Fruit fly (Drosophila melanogaster) whole organism, prepupa: ENCODE results near the gene CG12728.

Experiments
- Blimp-1 ChIP-seq: fragments of 200-800 bp; sonication (Bioruptor generic); optimal IDR thresholded peaks from 3 replicates; lab custom pipeline; 2017; ENCODE audit warnings: missing biosample characterization, missing genetic modification characterization, mild to moderate bottlenecking, moderate library complexity, missing genetic modification reagents
- CG11294 ChIP-seq: fragments of 200-800 bp; sonication (Bioruptor generic); IDR thresholded peaks from 2 replicates; pipeline ENCODE4 v1.3.6; 2022; ENCODE audit warnings: missing biosample characterization, missing genetic modification characterization
- CG11902 ChIP-seq: fragments of 200-800 bp; sonication (Bioruptor generic); optimal IDR thresholded peaks from 3 replicates; lab custom pipeline; 2016; ENCODE audit warnings: missing biosample characterization, missing genetic modification characterization
- CG31627 ChIP-seq: fragments of 200-800 bp; sonication (Bioruptor generic); optimal IDR thresholded peaks from 3 replicates; lab custom pipeline; 2016; ENCODE audit warnings: missing biosample characterization, missing genetic modification characterization
- CG3919 ChIP-seq: fragments of 200-800 bp; sonication (Bioruptor generic); optimal IDR thresholded peaks from 3 replicates; lab custom pipeline; 2016; ENCODE audit warnings: missing biosample characterization, missing genetic modification characterization
- CG4318 ChIP-seq: fragments of 200-800 bp; sonication (Bioruptor generic); optimal IDR thresholded peaks from 3 replicates; lab custom pipeline; 2017; ENCODE audit warnings: missing biosample characterization, mild to moderate bottlenecking, missing genetic modification characterization
- CG6808 ChIP-seq: fragments of 200-800 bp; sonication (Bioruptor generic); optimal IDR thresholded peaks from 3 replicates; lab custom pipeline; 2017; ENCODE audit warnings: missing biosample characterization, missing genetic modification characterization, mild to moderate bottlenecking, moderate library complexity, missing genetic modification reagents
- CG6854 ChIP-seq: fragments of 200-800 bp; sonication (Bioruptor generic); optimal IDR thresholded peaks from 2 replicates; lab custom pipeline; 2017; ENCODE audit warnings: missing biosample characterization, mild to moderate bottlenecking, missing genetic modification characterization
- CG8119 ChIP-seq: fragments of 200-800 bp; sonication (Bioruptor generic); IDR thresholded peaks from 3 replicates; pipeline ENCODE4 v1.3.6; 2022; ENCODE audit warnings: missing biosample characterization, missing genetic modification characterization
- CG9139 ChIP-seq: fragments of 200-800 bp; sonication (Bioruptor generic); optimal IDR thresholded peaks from 3 replicates; lab custom pipeline; 2017; ENCODE audit warnings: missing biosample characterization, mild to moderate bottlenecking, missing genetic modification characterization
- Eip75B ChIP-seq: fragments of 200-800 bp; sonication (Bioruptor generic); optimal IDR thresholded peaks from 3 replicates; lab custom pipeline; 2016; ENCODE audit warnings: missing biosample characterization, missing genetic modification characterization
- Eip78C ChIP-seq: fragments of 200-800 bp; sonication (Bioruptor generic); peaks from one replicate; lab custom pipeline; 2016; ENCODE audit warnings: missing biosample characterization, missing genetic modification characterization
- Ets21C ChIP-seq: fragments of 200-800 bp; sonication (Bioruptor generic); optimal IDR thresholded peaks from 3 replicates; lab custom pipeline; 2016; ENCODE audit warnings: missing biosample characterization, missing genetic modification characterization
- Gug ChIP-seq: fragments of 200-800 bp; sonication (Bioruptor generic); IDR thresholded peaks from 2 replicates; pipeline ENCODE4 v1.3.6; 2022; ENCODE audit warnings: missing biosample characterization, missing genetic modification characterization
- Hr39 ChIP-seq: fragments of 200-800 bp; sonication (Bioruptor generic); optimal IDR thresholded peaks from 2 replicates; lab custom pipeline; 2016; ENCODE audit warnings: missing biosample characterization, missing genetic modification characterization
- OdsH ChIP-seq: fragments of 200-800 bp; sonication (Bioruptor generic); optimal IDR thresholded peaks from 3 replicates; lab custom pipeline; 2016; ENCODE audit warnings: missing biosample characterization, missing genetic modification characterization
- Smox ChIP-seq: fragments of 200-800 bp; sonication (Bioruptor generic); optimal IDR thresholded peaks from 3 replicates; lab custom pipeline; 2016; ENCODE audit warnings: missing biosample characterization, missing genetic modification characterization
- Sox14 ChIP-seq: fragments of 200-800 bp; sonication (Bioruptor generic); optimal IDR thresholded peaks from 3 replicates; lab custom pipeline; 2016; ENCODE audit warnings: missing biosample characterization, missing genetic modification characterization
- Sox15 ChIP-seq: fragments of 200-800 bp; sonication (Bioruptor generic); optimal IDR thresholded peaks from 3 replicates; lab custom pipeline; 2016; ENCODE audit warnings: missing biosample characterization, missing genetic modification characterization
- acj6 ChIP-seq: fragments of 200-800 bp; sonication (Bioruptor generic); optimal IDR thresholded peaks from 3 replicates; lab custom pipeline; 2016; ENCODE audit warnings: missing biosample characterization, missing genetic modification characterization
- dac ChIP-seq: fragments of 200-800 bp; sonication (Bioruptor generic); optimal IDR thresholded peaks from 2 replicates; lab custom pipeline; 2017; ENCODE audit warnings: missing biosample characterization, mild to moderate bottlenecking, missing genetic modification characterization
- esn ChIP-seq: fragments of 200-800 bp; sonication (Bioruptor generic); optimal IDR thresholded peaks from 2 replicates; lab custom pipeline; 2016; ENCODE audit warnings: missing biosample characterization, mild to moderate bottlenecking, missing genetic modification characterization, moderate library complexity
- fd59A ChIP-seq: fragments of 200-800 bp; sonication (Bioruptor generic); optimal IDR thresholded peaks from 2 replicates; lab custom pipeline; 2017; ENCODE audit warnings: missing biosample characterization, mild to moderate bottlenecking, missing genetic modification characterization, missing genetic modification reagents
- net ChIP-seq: fragments of 200-800 bp; sonication (Bioruptor generic); optimal IDR thresholded peaks from 3 replicates; lab custom pipeline; 2016; ENCODE audit warnings: missing biosample characterization, missing genetic modification characterization
- pdm3 ChIP-seq: fragments of 200-800 bp; sonication (Bioruptor generic); optimal IDR thresholded peaks from 3 replicates; lab custom pipeline; 2016; ENCODE audit warnings: missing biosample characterization, missing genetic modification characterization
- salr ChIP-seq, 2 experiments: fragments of 200-800 bp; sonication (Bioruptor generic); optimal IDR thresholded peaks; 3 replicates each; lab custom pipeline; 2016 to 2018; ENCODE audit warnings: missing biosample characterization in 2 of 2, missing genetic modification characterization in 2 of 2, mild to moderate bottlenecking in 1 of 2
- spab ChIP-seq: fragments of 200-800 bp; sonication (Bioruptor generic); optimal IDR thresholded peaks from 2 replicates; lab custom pipeline; 2017; ENCODE audit warnings: missing biosample characterization, mild to moderate bottlenecking, missing genetic modification characterization, missing genetic modification reagents
- svp ChIP-seq: fragments of 200-800 bp; sonication (Bioruptor generic); peaks from one replicate; lab custom pipeline; 2016; ENCODE audit warnings: missing biosample characterization, missing genetic modification characterization
- topi ChIP-seq: fragments of 200-800 bp; sonication (Bioruptor generic); optimal IDR thresholded peaks from 3 replicates; lab custom pipeline; 2016; ENCODE audit warnings: missing biosample characterization, missing genetic modification characterization
- vri ChIP-seq: fragments of 200-800 bp; sonication (Bioruptor generic); optimal IDR thresholded peaks from 3 replicates; lab custom pipeline; 2016; ENCODE audit warnings: missing biosample characterization, mild to moderate bottlenecking, missing genetic modification characterization

The CG12728 gene

dm6 chrX:5949951-5950350 lies 7.5 kb downstream of the CG12728 start, which contains the start of gene CG32755:
TSS of gene CG32755 (plus strand) at chrX:5950251.
- TF ChIP-seq pdm3 (no peak), Gug (GFP tag; lab: Robert Waterston, UW) (no peak), net (no peak), dac (GFP tag; lab: Kevin White, UChicago) (no peak), Sox15 (GFP tag; lab: Kevin White, UChicago) (no peak), Smox (GFP tag; lab: Kevin White, UChicago) (no peak), Eip75B (GFP tag; lab: Kevin White, UChicago) (no peak), CG11902 (GFP tag; lab: Kevin White, UChicago) (no peak), CG8119 (GFP tag; lab: Robert Waterston, UW) (no peak), vri (GFP tag; lab: Kevin White, UChicago) (no peak), spab (GFP tag; lab: Kevin White, UChicago) (no peak), salr (GFP tag; optimal IDR thresholded peaks at IDR 0.05; lab: Kevin White, UChicago) (no peak), topi (GFP tag; lab: Kevin White, UChicago) (no peak), CG9139 (GFP tag; lab: Kevin White, UChicago) (no peak), CG6808 (GFP tag; lab: Kevin White, UChicago) (no peak), CG3919 (GFP tag; lab: Kevin White, UChicago) (no peak), Sox14 (GFP tag; lab: Kevin White, UChicago) (no peak), fd59A (GFP tag; lab: Kevin White, UChicago) (no peak)

DNA sequence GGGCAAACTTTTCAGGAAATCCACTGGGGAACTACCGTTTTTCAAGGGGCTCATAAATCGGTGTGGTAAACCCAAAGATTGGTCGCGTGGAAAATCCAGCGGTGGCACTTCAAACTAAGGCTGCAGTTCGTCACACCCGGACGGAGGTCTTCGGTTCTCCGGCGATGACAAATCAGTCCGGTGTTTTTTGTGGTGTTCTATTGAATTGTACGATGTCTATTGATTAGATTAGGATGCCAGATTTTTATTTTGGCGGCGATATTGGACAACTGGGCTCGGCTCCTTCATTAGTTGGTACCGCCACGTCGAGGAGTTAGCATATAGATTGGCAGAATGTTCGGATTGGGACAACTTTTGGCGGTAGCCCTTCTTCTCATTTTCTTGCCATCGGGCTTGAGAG lies 9.9 kb downstream of the CG12728 start, which contains the start of gene CG6048:
CG6048 (plus strand) TSS at position 301 of the 400 bp plus-strand sequence.
- TF ChIP-seq Eip75B (GFP tag; lab: Kevin White, UChicago) = no peak
- no peak for TF ChIP-seq Gug (GFP tag; lab: Robert Waterston, UW)
- TF ChIP-seq salr (GFP tag; optimal IDR thresholded peaks at IDR 0.05; lab: Kevin White, UChicago) = no peak
- TF ChIP-seq OdsH (GFP tag; lab: Kevin White, UChicago) = no peak
- no peak for TF ChIP-seq Hr39 (GFP tag; lab: Kevin White, UChicago)
- TF ChIP-seq CG11294 = no peak
- no peak for TF ChIP-seq Blimp-1 (GFP tag; lab: Kevin White, UChicago)
- TF ChIP-seq CG6854 (GFP tag; lab: Kevin White, UChicago) = no peak
- TF ChIP-seq CG11902 (GFP tag; lab: Kevin White, UChicago) = no peak
- TF ChIP-seq Ets21C (GFP tag; lab: Kevin White, UChicago) = no peak
- TF ChIP-seq, all 60 proteins: peak for 0

- TF ChIP-seq acj6 (GFP tag; lab: Kevin White, UChicago) (no peak), vri (GFP tag; lab: Kevin White, UChicago) (peak; percentile 48)
These were observed 12.8 kb downstream of the CG12728 start, which contains the start of gene CG6067 for dm6 chrX:5955207-5955679. TSS of gene CG6067 (plus strand) at chrX:5955629.

DNA sequence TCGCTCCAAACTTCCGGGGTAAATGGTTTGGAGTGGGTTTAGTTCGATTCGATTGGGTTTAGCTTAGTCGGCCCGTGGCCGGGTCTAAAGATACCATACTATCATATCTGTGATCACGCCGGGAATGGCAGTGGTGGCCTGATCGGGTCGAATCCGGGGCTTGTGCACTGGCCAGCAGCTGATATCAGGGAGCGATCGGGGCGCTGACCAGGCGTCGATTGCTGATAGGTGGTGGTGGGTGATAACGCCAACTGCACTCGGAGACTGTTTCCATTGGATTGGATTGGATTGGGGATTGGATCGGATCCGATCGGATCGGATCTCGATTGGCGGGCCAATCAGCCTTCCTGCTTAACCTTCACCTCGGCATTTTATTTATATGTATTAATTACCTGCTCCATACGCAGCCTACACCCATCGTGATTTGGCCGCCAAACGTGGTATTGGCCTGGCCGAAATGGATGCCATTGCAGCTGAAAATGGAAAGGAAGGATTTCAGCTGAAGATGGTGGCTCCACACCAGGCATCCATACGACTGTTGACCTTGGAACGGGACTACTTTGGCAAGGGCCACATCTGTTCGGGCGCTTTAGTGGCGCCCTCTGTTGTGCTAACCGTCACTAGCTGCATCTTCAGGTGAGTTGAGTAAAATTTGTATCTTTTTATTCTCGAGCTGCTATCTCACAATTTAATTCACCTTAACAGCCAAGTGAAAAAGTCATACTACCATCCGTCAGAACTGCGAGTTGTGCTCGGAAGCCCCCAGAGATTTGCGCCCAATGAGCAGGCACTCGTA lies 14.4 kb downstream of the CG12728 start:
- TF ChIP-seq CG31627 (GFP tag; lab: Kevin White, UChicago) (no peak), topi (GFP tag; lab: Kevin White, UChicago) (no peak), esn (GFP tag; lab: Kevin White, UChicago) (no peak), svp (peak; percentile 94), CG4318 (GFP tag; lab: Kevin White, UChicago) (no peak), Ets21C (GFP tag; lab: Kevin White, UChicago) (no peak)

- peak; percentile 11 for TF ChIP-seq Eip78C
- TF ChIP-seq acj6 (GFP tag; lab: Kevin White, UChicago) = no peak
- TF ChIP-seq CG3919 (GFP tag; lab: Kevin White, UChicago) = no peak
These were observed 21.8 kb downstream of the CG12728 start for dm6 chrX:5964169-5964686.
